Worm (Caenorhabditis elegans) whole organism, L1 larva: ENCODE results near the gene sru-2.

Experiments used
- C04F5.9 ChIP-seq: sonication (generic microtip); optimal IDR thresholded peaks from 2 replicates; lab custom pipeline; 2016; ENCODE audit warnings: missing genetic modification characterization, missing compliant biosample characterization
- aha-1 ChIP-seq: fragments of 150-350 bp; optimal IDR thresholded peaks from 2 replicates; lab custom pipeline; 2014; ENCODE audit warnings: missing biosample characterization, missing genetic modification characterization
- blmp-1 ChIP-seq: fragments of 150-350 bp; optimal IDR thresholded peaks from 2 replicates; lab custom pipeline; 2014; ENCODE audit warnings: missing biosample characterization, missing genetic modification characterization
- ceh-90 ChIP-seq: sonication (generic microtip); optimal IDR thresholded peaks from 2 replicates; lab custom pipeline; 2016; ENCODE audit warnings: missing genetic modification characterization, missing compliant biosample characterization
- dpl-1 ChIP-seq, 3 experiments: fragments of 150-350 bp in 2 of 3; sonication (generic microtip) in 1 of 3; optimal IDR thresholded peaks; 2 replicates each; lab custom pipeline; 2014 to 2017; ENCODE audit warnings: missing biosample characterization in 3 of 3, missing genetic modification characterization in 3 of 3, missing genetic modification reagents in 3 of 3
- elt-3 ChIP-seq, 6 experiments: fragments of 150-350 bp in 1 of 6; sonication (generic microtip); optimal IDR thresholded peaks; 2 replicates each; lab custom pipeline; 2017 to 2018; ENCODE audit warnings: missing biosample characterization in 6 of 6, missing genetic modification characterization in 6 of 6, inconsistent platforms in 1 of 6
- lin-35 ChIP-seq, 2 experiments: fragments of 150-350 bp; optimal IDR thresholded peaks; 2 replicates each; lab custom pipeline; 2014; ENCODE audit warnings: missing biosample characterization in 2 of 2, missing genetic modification characterization in 2 of 2, missing genetic modification reagents in 2 of 2
- nhr-12 ChIP-seq: sonication (generic microtip); optimal IDR thresholded peaks from 2 replicates; lab custom pipeline; 2017; ENCODE audit warnings: missing biosample characterization, missing genetic modification characterization
- pqm-1 ChIP-seq: sonication (generic microtip); optimal IDR thresholded peaks from 3 replicates; lab custom pipeline; 2017; ENCODE audit warnings: missing biosample characterization, missing genetic modification characterization
- skn-1 ChIP-seq: fragments of 150-350 bp; optimal IDR thresholded peaks from 2 replicates; lab custom pipeline; 2014; ENCODE audit warnings: missing biosample characterization, missing genetic modification characterization
- snpc-4 ChIP-seq: fragments of 150-350 bp; optimal IDR thresholded peaks from 2 replicates; lab custom pipeline; 2014; ENCODE audit warnings: missing biosample characterization, missing genetic modification characterization
- unc-62 ChIP-seq: fragments of 150-350 bp; optimal IDR thresholded peaks from 2 replicates; lab custom pipeline; 2014; ENCODE audit warnings: missing biosample characterization, missing genetic modification reagents, missing genetic modification characterization
- unc-86 ChIP-seq: sonication (generic microtip); optimal IDR thresholded peaks from 2 replicates; lab custom pipeline; 2016; ENCODE audit warnings: missing genetic modification characterization, missing compliant biosample characterization
- ztf-11 ChIP-seq, 2 experiments: sonication (generic microtip); optimal IDR thresholded peaks; 2 replicates each; lab custom pipeline; 2016 to 2017; ENCODE audit warnings: missing genetic modification characterization in 2 of 2, missing biosample characterization in 1 of 2, missing compliant biosample characterization in 1 of 2

DNA sequence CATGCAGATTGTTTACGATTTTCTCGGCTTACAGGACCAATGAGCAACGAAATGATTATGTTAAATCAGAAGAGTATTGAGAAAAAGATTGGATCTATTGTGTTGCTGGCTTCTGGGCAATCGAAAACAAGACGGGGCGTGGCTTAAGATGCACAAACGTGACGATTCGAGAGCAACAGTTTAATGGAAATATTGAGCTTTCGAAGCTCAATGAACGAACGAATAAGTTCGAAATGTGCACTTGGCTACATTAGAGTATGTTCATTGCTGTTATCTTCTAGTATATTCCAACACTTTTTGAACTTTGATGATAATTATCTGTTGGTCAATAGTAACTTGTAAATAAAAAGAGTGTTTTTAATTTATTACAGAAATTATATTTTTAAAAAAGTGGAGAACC, 40.7 kb upstream of the sru-2 start, which contains the start of gene hsp-12.3:
- no peak for TF ChIP-seq snpc-4
- TF ChIP-seq ceh-90 (tag; lab: Kevin White, UChicago): no peak
- TF ChIP-seq pqm-1 (tag; lab: Kevin White, UChicago): no peak
- no peak for TF ChIP-seq aha-1 (tag; lab: Kevin White, UChicago)
- TF ChIP-seq unc-86 (tag; lab: Kevin White, UChicago): no peak
- no peak for TF ChIP-seq nhr-12 (tag; lab: Kevin White, UChicago)
- no peak for TF ChIP-seq lin-35 (GFP tag; optimal IDR thresholded peaks at IDR 0.05; lab: Kevin White, UChicago)
- no peak for TF ChIP-seq ztf-11 (tag; optimal IDR thresholded peaks at IDR 0.05; lab: Kevin White, UChicago)
- no peak for TF ChIP-seq unc-62 (GFP tag; lab: Kevin White, UChicago)
- TF ChIP-seq skn-1: no peak
- no peak for TF ChIP-seq C04F5.9
- TF ChIP-seq blmp-1: no peak
- no peak for TF ChIP-seq dpl-1 (GFP tag; optimal IDR thresholded peaks at IDR 0.05; lab: Kevin White, UChicago)
- TF ChIP-seq elt-3 (tag; optimal IDR thresholded peaks at IDR 0.05; lab: Kevin White, UChicago): no peak
